Worm (Caenorhabditis elegans) whole organism, early embryonic: Measurements from ENCODE around the gene C34C12.7.

Source experiments
- aly-1 ChIP-seq: sonication (generic microtip); optimal IDR thresholded peaks from 2 replicates; lab custom pipeline; 2016; ENCODE audit warnings: missing genetic modification characterization, missing compliant biosample characterization
- hmg-4 ChIP-seq: fragments of 200-800 bp; sonication (Bioruptor generic); optimal IDR thresholded peaks from 2 replicates; lab custom pipeline; 2018; ENCODE audit warnings: mild to moderate bottlenecking, missing genetic modification characterization, missing compliant biosample characterization

- TF ChIP-seq hmg-4 (GFP tag; lab: Kevin White, UChicago) (no peak), aly-1 (no peak)
These were observed 51.0 kb downstream of the C34C12.7 start for ce11 chrIII:3437139-3437538.
